Worm (Caenorhabditis elegans) whole organism, L2 larva: Measurements from ENCODE around the gene gad-2.

Experiments
- R02D3.7 ChIP-seq: fragments of 150-350 bp; optimal IDR thresholded peaks from 2 replicates; lab custom pipeline; 2014; ENCODE audit warnings: missing biosample characterization, missing genetic modification characterization
- elt-1 ChIP-seq: fragments of 150-350 bp; optimal IDR thresholded peaks from 2 replicates; lab custom pipeline; 2014; ENCODE audit warnings: missing biosample characterization, missing genetic modification characterization
- lsy-2 ChIP-seq, 2 experiments: fragments of 150-350 bp in 1 of 2; sonication (generic microtip) in 1 of 2; optimal IDR thresholded peaks; 2 replicates each; lab custom pipeline; 2014 to 2017; ENCODE audit warnings: missing biosample characterization in 2 of 2, missing genetic modification characterization in 2 of 2
- mdl-1 ChIP-seq, 2 experiments: fragments of 150-350 bp in 1 of 2; sonication (generic microtip) in 1 of 2; optimal IDR thresholded peaks; 2 replicates each; lab custom pipeline; 2017; ENCODE audit warnings: missing biosample characterization in 2 of 2, missing genetic modification characterization in 2 of 2
- nhr-129 ChIP-seq: fragments of 150-350 bp; optimal IDR thresholded peaks from 2 replicates; lab custom pipeline; 2014; ENCODE audit warnings: missing biosample characterization, missing genetic modification characterization
- nhr-25 ChIP-seq: fragments of 150-350 bp; sonication (generic microtip); optimal IDR thresholded peaks from 3 replicates; lab custom pipeline; 2014; ENCODE audit warnings: missing biosample characterization, missing genetic modification characterization
- nhr-77 ChIP-seq: fragments of 150-350 bp; optimal IDR thresholded peaks from 2 replicates; lab custom pipeline; 2014; ENCODE audit warnings: missing biosample characterization, missing genetic modification characterization
- snpc-4 ChIP-seq: fragments of 150-350 bp; optimal IDR thresholded peaks from 2 replicates; lab custom pipeline; 2014; ENCODE audit warnings: missing biosample characterization, missing genetic modification characterization
- unc-62 ChIP-seq: fragments of 150-350 bp; optimal IDR thresholded peaks from 2 replicates; lab custom pipeline; 2014; ENCODE audit warnings: missing biosample characterization, missing genetic modification reagents, missing genetic modification characterization
- ztf-11 ChIP-seq: sonication (generic microtip); optimal IDR thresholded peaks from 2 replicates; lab custom pipeline; 2017; ENCODE audit warnings: missing biosample characterization, missing genetic modification characterization

ce11 chrX:7440102-7440501 lies 46.8 kb downstream of the gad-2 start:
- no peak for TF ChIP-seq elt-1 (tag; lab: Kevin White, UChicago)
- no peak for TF ChIP-seq nhr-25 (tag; lab: Kevin White, UChicago)
- no peak for TF ChIP-seq lsy-2 (tag; optimal IDR thresholded peaks at IDR 0.05; lab: Kevin White, UChicago)
- TF ChIP-seq mdl-1 (tag; optimal IDR thresholded peaks at IDR 0.05; lab: Kevin White, UChicago): no peak
- no peak for TF ChIP-seq unc-62 (GFP tag; lab: Kevin White, UChicago)
- TF ChIP-seq snpc-4 (tag; lab: Kevin White, UChicago): no peak
- TF ChIP-seq R02D3.7 (tag; lab: Kevin White, UChicago): no peak
- TF ChIP-seq nhr-129 (tag; lab: Kevin White, UChicago): no peak
- TF ChIP-seq ztf-11 (tag; lab: Kevin White, UChicago): no peak
- no peak for TF ChIP-seq nhr-77 (tag; lab: Kevin White, UChicago)
